Worm (Caenorhabditis elegans): ENCODE results near the gene twk-16.

The twk-16 gene

DNA sequence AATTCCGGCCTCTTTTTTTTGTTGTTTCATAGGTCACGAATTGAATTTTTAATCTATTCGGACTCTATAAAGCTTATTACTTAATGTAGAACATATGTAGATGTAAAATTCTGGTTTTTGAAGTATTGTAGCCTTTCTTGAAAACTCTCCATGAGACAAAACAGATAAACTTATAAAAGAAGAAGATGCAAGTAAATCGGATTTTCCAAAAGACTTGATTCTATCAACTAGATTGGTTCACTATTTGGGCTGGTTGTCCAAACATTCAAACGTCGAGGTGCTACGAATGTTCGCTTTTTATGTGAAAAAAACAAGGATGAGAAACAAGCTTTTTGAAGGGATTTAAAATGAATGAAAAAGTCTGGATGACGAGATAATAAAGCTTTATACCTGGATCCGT is 40.9 kb upstream of the twk-16 start:
- TF ChIP-seq pat-9 (tag; optimal IDR thresholded peaks at IDR 0.05) (no peak), ceh-34 (tag; optimal IDR thresholded peaks at IDR 0.05) (no peak), unc-42 (tag; optimal IDR thresholded peaks at IDR 0.05) (peak; percentile 71), ztf-16 (tag; optimal IDR thresholded peaks at IDR 0.05) (no peak), K09A11.1 (tag; optimal IDR thresholded peaks at IDR 0.05; ENCODE audit: insufficient read depth) (no peak)

DNA sequence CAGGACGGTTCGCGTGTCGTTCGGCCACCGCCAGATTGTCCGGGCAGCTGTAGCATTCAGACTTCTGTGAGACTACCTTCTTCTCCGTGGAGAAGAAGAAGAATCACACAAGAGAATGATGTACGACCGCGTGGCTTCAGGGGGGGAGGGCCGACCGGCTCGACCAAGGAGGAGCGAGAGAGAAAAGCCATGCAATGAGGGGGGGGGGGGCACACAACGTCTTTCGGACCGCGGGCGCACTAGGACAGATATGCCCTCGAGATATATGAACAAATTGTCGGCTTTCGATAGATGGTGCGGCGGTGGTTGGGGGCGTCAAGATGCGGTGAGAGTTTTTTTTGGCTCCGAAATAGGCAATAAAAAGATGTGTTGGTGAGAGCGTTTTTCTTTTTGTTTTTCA is 40.3 kb upstream of the twk-16 start:
- no peak for TF ChIP-seq ttx-3 (tag; optimal IDR thresholded peaks at IDR 0.05)
- peak; percentile 85 for TF ChIP-seq ceh-31 (tag; optimal IDR thresholded peaks at IDR 0.05)

- TF ChIP-seq ceh-31 (tag; optimal IDR thresholded peaks at IDR 0.05) = no peak
- no peak for TF ChIP-seq hlh-6 (tag; optimal IDR thresholded peaks at IDR 0.05)
These were observed 35.5 kb upstream of the twk-16 start, which contains the start of gene cnnm-3 for ce11 chrX:3045466-3045865. TSS of gene cnnm-3 (minus strand) at chrX:3045847.

DNA sequence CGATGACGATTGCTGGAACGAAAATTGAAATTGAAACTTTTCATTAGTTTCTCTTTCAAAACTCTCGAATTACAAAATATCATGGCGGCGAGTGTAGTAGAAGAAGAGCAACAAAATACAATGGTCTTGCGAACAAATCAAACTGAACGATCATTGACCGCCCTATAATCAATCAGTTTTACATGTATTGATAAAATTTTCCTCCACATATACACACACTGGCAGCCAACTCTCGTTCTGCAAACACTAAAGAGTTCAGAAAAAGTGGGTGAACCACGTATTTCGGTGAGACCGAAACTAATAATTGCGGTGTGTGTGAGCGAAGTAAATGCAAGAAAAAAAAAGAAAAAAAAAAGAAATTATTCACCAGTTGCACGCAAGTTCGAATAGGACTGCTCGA is 33.7 kb upstream of the twk-16 start:
- TF ChIP-seq ref-2 (tag; optimal IDR thresholded peaks at IDR 0.05) = no peak
- no peak for TF ChIP-seq ceh-24 (tag; optimal IDR thresholded peaks at IDR 0.05)
- no peak for TF ChIP-seq nfya-1 (tag; optimal IDR thresholded peaks at IDR 0.05)
- no peak for TF ChIP-seq rnt-1 (tag; optimal IDR thresholded peaks at IDR 0.05)

DNA sequence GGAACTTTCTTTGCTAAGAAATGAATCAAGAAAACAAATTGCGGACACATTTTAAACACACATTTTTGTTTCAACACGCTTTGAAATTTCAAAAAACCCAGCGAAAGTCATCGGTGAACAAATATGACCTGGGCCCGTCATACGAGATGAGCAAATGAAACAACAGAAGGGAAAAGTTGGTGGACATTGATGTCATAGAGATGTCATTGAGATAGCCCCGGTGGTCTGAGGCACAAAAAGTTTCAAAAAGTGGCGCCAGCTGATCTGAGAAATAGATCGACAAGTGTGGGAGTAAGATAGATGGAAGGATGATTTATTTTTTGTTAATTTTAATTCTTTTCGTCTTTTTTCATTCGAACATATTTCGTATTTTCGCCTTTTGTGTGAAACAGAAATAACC is 32.2 kb upstream of the twk-16 start:
- no peak for TF ChIP-seq syd-9 (tag; optimal IDR thresholded peaks at IDR 0.05)
- no peak for TF ChIP-seq ets-4 (tag; optimal IDR thresholded peaks at IDR 0.05)
- TF ChIP-seq elt-4 (tag; optimal IDR thresholded peaks at IDR 0.05) = no peak
- TF ChIP-seq sox-2 (GFP tag; IDR thresholded peaks at IDR 0.05) = no peak
- TF ChIP-seq pat-9 (tag; optimal IDR thresholded peaks at IDR 0.05) = no peak
- TF ChIP-seq pqm-1 (tag; optimal IDR thresholded peaks at IDR 0.05) = no peak
- no peak for TF ChIP-seq pros-1 (tag; optimal IDR thresholded peaks at IDR 0.05)
- no peak for TF ChIP-seq ceh-34 (tag; optimal IDR thresholded peaks at IDR 0.05)
- no peak for TF ChIP-seq fkh-10 (GFP tag; optimal IDR thresholded peaks at IDR 0.05)
- no peak for TF ChIP-seq ceh-48 (tag; optimal IDR thresholded peaks at IDR 0.05)

- TF ChIP-seq ceh-14 (tag; optimal IDR thresholded peaks at IDR 0.05) = no peak
- no peak for TF ChIP-seq sox-4 (tag; optimal IDR thresholded peaks at IDR 0.05)
- TF ChIP-seq ceh-45 (GFP tag; IDR thresholded peaks at IDR 0.05) = no peak
- TF ChIP-seq sdc-2 (tag; optimal IDR thresholded peaks at IDR 0.05) = peak; percentile 58
- no peak for TF ChIP-seq dmd-4 (tag; optimal IDR thresholded peaks at IDR 0.05; ENCODE audit: borderline replicate concordance)
- TF ChIP-seq elt-2 (tag; optimal IDR thresholded peaks at IDR 0.05) = no peak
- TF ChIP-seq unc-42 (tag; optimal IDR thresholded peaks at IDR 0.05) = peak; percentile 72
- no peak for TF ChIP-seq ets-4 (tag; optimal IDR thresholded peaks at IDR 0.05)
- TF ChIP-seq pha-2 (tag; optimal IDR thresholded peaks at IDR 0.05) = no peak
- TF ChIP-seq hlh-15 (tag; optimal IDR thresholded peaks at IDR 0.05) = no peak
- TF ChIP-seq nfya-1 (tag; optimal IDR thresholded peaks at IDR 0.05) = no peak
- no peak for TF ChIP-seq hlh-6 (tag; optimal IDR thresholded peaks at IDR 0.05)
- no peak for TF ChIP-seq odd-2 (tag; optimal IDR thresholded peaks at IDR 0.05)
- no peak for TF ChIP-seq ceh-9 (tag; optimal IDR thresholded peaks at IDR 0.05)
- TF ChIP-seq K09A11.1 (tag; optimal IDR thresholded peaks at IDR 0.05; ENCODE audit: insufficient read depth) = no peak
- no peak for TF ChIP-seq C38D4.7 (GFP tag; optimal IDR thresholded peaks at IDR 0.05)
- TF ChIP-seq unc-55 (GFP tag; optimal IDR thresholded peaks at IDR 0.05) = peak; percentile 55
- no peak for TF ChIP-seq hlh-8 (tag; optimal IDR thresholded peaks at IDR 0.05)
- peak; percentile 98 for TF ChIP-seq ceh-31 (tag; optimal IDR thresholded peaks at IDR 0.05)
- no peak for TF ChIP-seq hlh-30 (tag; optimal IDR thresholded peaks at IDR 0.05; ENCODE audit: insufficient read depth)
- TF ChIP-seq ceh-18 (tag; optimal IDR thresholded peaks at IDR 0.05) = peak; percentile 56
- TF ChIP-seq fax-1 (tag; optimal IDR thresholded peaks at IDR 0.05) = no peak
These were observed 31.7 kb upstream of the twk-16 start for ce11 chrX:3049233-3049632.
